Worm (Caenorhabditis elegans) whole organism, young adult: ENCODE measurements around the gene pkhm-2.

Experiments used
- B0019.2 ChIP-seq: fragments of 200-800 bp; sonication (Bioruptor generic); conservative IDR thresholded peaks from 2 replicates; pipeline ENCODE4 v1.3.6; 2022; ENCODE audit warnings: missing genetic modification reagents, missing genetic modification characterization, missing compliant biosample characterization
- B0336.3 ChIP-seq: fragments of 200-800 bp; sonication (Bioruptor generic); IDR thresholded peaks from 2 replicates; pipeline ENCODE4 v1.3.6; 2022; ENCODE audit warnings: missing genetic modification characterization, missing compliant biosample characterization
- C06A6.2 ChIP-seq: fragments of 200-800 bp; sonication (Bioruptor generic); conservative IDR thresholded peaks from 2 replicates; pipeline ENCODE4 v1.3.6; 2022; ENCODE audit warnings: missing genetic modification characterization, missing compliant biosample characterization
- F22D6.2 ChIP-seq: sonication (generic microtip); optimal IDR thresholded peaks from 2 replicates; lab custom pipeline; 2016; ENCODE audit warnings: mild to moderate bottlenecking, missing genetic modification characterization, missing compliant biosample characterization
- F23B12.7 ChIP-seq: sonication (generic microtip); optimal IDR thresholded peaks from 2 replicates; lab custom pipeline; 2017; ENCODE audit warnings: missing genetic modification characterization, mild to moderate bottlenecking, missing compliant biosample characterization, antibody characterized with exemption, moderate library complexity; ENCODE audit not compliant: insufficient read depth
- F37B4.10 ChIP-seq: fragments of 200-800 bp; sonication (Bioruptor generic); IDR thresholded peaks from 2 replicates; pipeline ENCODE4 v1.3.6; 2022; ENCODE audit warnings: missing genetic modification characterization, missing compliant biosample characterization
- F49E8.2 ChIP-seq: sonication (generic microtip); optimal IDR thresholded peaks from 3 replicates; lab custom pipeline; 2017; ENCODE audit warnings: missing genetic modification characterization, mild to moderate bottlenecking, missing compliant biosample characterization, antibody characterized with exemption, moderate library complexity; ENCODE audit not compliant: insufficient read depth
- F52B5.7 ChIP-seq: sonication (generic microtip); optimal IDR thresholded peaks from 2 replicates; lab custom pipeline; 2016; ENCODE audit warnings: mild to moderate bottlenecking, missing genetic modification characterization, missing compliant biosample characterization
- F55B11.4 ChIP-seq: sonication (generic microtip); optimal IDR thresholded peaks from 2 replicates; lab custom pipeline; 2016; ENCODE audit warnings: missing compliant biosample characterization, missing genetic modification characterization, borderline replicate concordance; ENCODE audit not compliant: insufficient read depth
- K12H6.12 ChIP-seq: fragments of 200-800 bp; sonication (Bioruptor generic); optimal IDR thresholded peaks from 2 replicates; lab custom pipeline; 2018; ENCODE audit warnings: mild to moderate bottlenecking, missing genetic modification characterization, missing compliant biosample characterization
- Y79H2A.3 ChIP-seq: fragments of 200-800 bp; sonication (Bioruptor generic); conservative IDR thresholded peaks from 2 replicates; pipeline ENCODE4 v1.3.6; 2022; ENCODE audit warnings: missing genetic modification reagents, missing genetic modification characterization, missing compliant biosample characterization
- Y95B8A.8 ChIP-seq: fragments of 200-800 bp; sonication (Bioruptor generic); IDR thresholded peaks from 2 replicates; pipeline ENCODE4 v1.3.6; 2022; ENCODE audit warnings: missing genetic modification reagents, missing genetic modification characterization, missing compliant biosample characterization
- aptf-2 ChIP-seq: fragments of 200-800 bp; sonication (Bioruptor generic); conservative IDR thresholded peaks from 2 replicates; pipeline ENCODE4 v1.3.6; 2022; ENCODE audit warnings: missing genetic modification reagents, missing genetic modification characterization, missing compliant biosample characterization
- atf-7 ChIP-seq: sonication (generic microtip); optimal IDR thresholded peaks from 2 replicates; lab custom pipeline; 2017; ENCODE audit warnings: mild to moderate bottlenecking, missing genetic modification characterization, missing compliant biosample characterization
- attf-3 ChIP-seq: fragments of 200-800 bp; sonication (Bioruptor generic); conservative IDR thresholded peaks from 2 replicates; pipeline ENCODE4 v1.3.6; 2022; ENCODE audit warnings: missing genetic modification reagents, missing genetic modification characterization, missing compliant biosample characterization
- bed-2 ChIP-seq: fragments of 200-800 bp; sonication (Bioruptor generic); IDR thresholded peaks from 2 replicates; pipeline ENCODE4 v1.3.6; 2022; ENCODE audit warnings: missing genetic modification reagents, missing genetic modification characterization, missing compliant biosample characterization
- cebp-1 ChIP-seq, 2 experiments: fragments of 200-800 bp in 1 of 2; sonication (Bioruptor generic) in 1 of 2; sonication (generic microtip) in 1 of 2; IDR thresholded peaks in 1 of 2; optimal IDR thresholded peaks in 1 of 2; 2 replicates each; pipeline versions ENCODE4 v1.3.6 to Lab custom; 2017 to 2022; ENCODE audit warnings: missing compliant biosample characterization in 2 of 2, missing genetic modification characterization in 2 of 2, mild to moderate bottlenecking in 1 of 2, missing genetic modification reagents in 1 of 2, moderate library complexity in 1 of 2
- cebp-2 ChIP-seq: fragments of 200-800 bp; sonication (Bioruptor generic); IDR thresholded peaks from 2 replicates; pipeline ENCODE4 v1.3.6; 2022; ENCODE audit warnings: missing genetic modification characterization, missing compliant biosample characterization
- ceh-27 ChIP-seq: fragments of 200-800 bp; sonication (Bioruptor generic); optimal IDR thresholded peaks from 2 replicates; lab custom pipeline; 2018; ENCODE audit warnings: mild to moderate bottlenecking, missing genetic modification characterization, moderate library complexity, missing compliant biosample characterization
- ceh-79 ChIP-seq: sonication (generic microtip); optimal IDR thresholded peaks from 2 replicates; lab custom pipeline; 2017; ENCODE audit warnings: mild to moderate bottlenecking, missing genetic modification characterization, missing compliant biosample characterization
- chd-7 ChIP-seq: sonication (generic microtip); optimal IDR thresholded peaks from 2 replicates; lab custom pipeline; 2016; ENCODE audit warnings: mild to moderate bottlenecking, missing genetic modification characterization, moderate library complexity, missing compliant biosample characterization
- die-1 ChIP-seq: sonication (generic microtip); optimal IDR thresholded peaks from 2 replicates; lab custom pipeline; 2016; ENCODE audit warnings: missing genotype, mild to moderate bottlenecking, missing genetic modification characterization, missing compliant biosample characterization
- egl-18 ChIP-seq: fragments of 200-800 bp; sonication (Bioruptor generic); IDR thresholded peaks from 2 replicates; pipeline ENCODE4 v1.3.6; 2022; ENCODE audit warnings: missing genetic modification reagents, missing genetic modification characterization, missing compliant biosample characterization
- ekl-4 ChIP-seq: fragments of 200-800 bp; sonication (Bioruptor generic); IDR thresholded peaks from 2 replicates; pipeline ENCODE4 v1.3.6; 2022; ENCODE audit warnings: missing genetic modification reagents, missing genetic modification characterization, missing compliant biosample characterization
- hmg-20 ChIP-seq: fragments of 200-800 bp; sonication (Bioruptor generic); IDR thresholded peaks from 2 replicates; pipeline ENCODE4 v1.3.6; 2022; ENCODE audit warnings: missing genetic modification reagents, missing genetic modification characterization, missing compliant biosample characterization
- let-526 ChIP-seq: fragments of 200-800 bp; sonication (Bioruptor generic); IDR thresholded peaks from 2 replicates; pipeline ENCODE4 v1.3.6; 2022; ENCODE audit warnings: missing genetic modification reagents, missing genetic modification characterization, missing compliant biosample characterization
- lin-35 ChIP-seq, 3 experiments: fragments of 150-350 bp in 2 of 3; sonication (generic microtip) in 1 of 3; optimal IDR thresholded peaks; 2 replicates each; lab custom pipeline; 2014 to 2018; ENCODE audit warnings: missing biosample characterization in 3 of 3, missing genetic modification characterization in 3 of 3, missing genetic modification reagents in 3 of 3
- lin-40 ChIP-seq: sonication (generic microtip); optimal IDR thresholded peaks from 2 replicates; lab custom pipeline; 2016; ENCODE audit warnings: missing genetic modification characterization, mild to moderate bottlenecking, missing compliant biosample characterization, missing genotype, missing genetic modification reagents
- lir-1 ChIP-seq: fragments of 200-800 bp; sonication (Bioruptor generic); conservative IDR thresholded peaks from 2 replicates; pipeline ENCODE4 v1.3.6; 2022; ENCODE audit warnings: missing genetic modification reagents, missing genetic modification characterization, missing compliant biosample characterization
- madf-10 ChIP-seq: sonication (generic microtip); optimal IDR thresholded peaks from 2 replicates; lab custom pipeline; 2016; ENCODE audit warnings: mild to moderate bottlenecking, missing genetic modification characterization, missing compliant biosample characterization
- madf-6 ChIP-seq: fragments of 200-800 bp; sonication (Bioruptor generic); IDR thresholded peaks from 2 replicates; pipeline ENCODE4 v1.3.6; 2022; ENCODE audit warnings: missing genetic modification reagents, missing genetic modification characterization, missing compliant biosample characterization
- mes-4 ChIP-seq: sonication (generic microtip); optimal IDR thresholded peaks from 2 replicates; lab custom pipeline; 2016; ENCODE audit warnings: missing genotype, missing genetic modification characterization, missing compliant biosample characterization
- nfya-1 ChIP-seq: sonication (generic microtip); optimal IDR thresholded peaks from 2 replicates; lab custom pipeline; 2017; ENCODE audit warnings: antibody characterized with exemption, missing compliant biosample characterization, missing genetic modification characterization, borderline replicate concordance; ENCODE audit not compliant: insufficient read depth
- nfyb-1 ChIP-seq: fragments of 200-800 bp; sonication (Bioruptor generic); IDR thresholded peaks from 2 replicates; pipeline ENCODE4 v1.3.6; 2022; ENCODE audit warnings: missing genetic modification reagents, missing genetic modification characterization, missing compliant biosample characterization
- nhr-27 ChIP-seq: fragments of 200-800 bp; sonication (Bioruptor generic); optimal IDR thresholded peaks from 2 replicates; lab custom pipeline; 2018; ENCODE audit warnings: mild to moderate bottlenecking, missing genetic modification characterization, moderate library complexity, missing compliant biosample characterization
- nhr-80 ChIP-seq: sonication (generic microtip); optimal IDR thresholded peaks from 2 replicates; lab custom pipeline; 2016; ENCODE audit warnings: missing genetic modification characterization, missing compliant biosample characterization
- rec-8 ChIP-seq, 2 experiments: sonication (generic microtip); optimal IDR thresholded peaks; 2 replicates each; lab custom pipeline; 2016; ENCODE audit warnings: mild to moderate bottlenecking in 2 of 2, missing genetic modification characterization in 2 of 2, missing genetic modification reagents in 2 of 2, missing genotype in 2 of 2, missing biosample characterization in 1 of 2, missing compliant biosample characterization in 1 of 2, moderate library complexity in 1 of 2
- sea-2 ChIP-seq: fragments of 200-800 bp; sonication (Bioruptor generic); IDR thresholded peaks from 2 replicates; pipeline ENCODE4 v1.3.6; 2022; ENCODE audit warnings: missing genetic modification characterization, missing compliant biosample characterization
- snpc-1.1 ChIP-seq: sonication (generic microtip); optimal IDR thresholded peaks from 2 replicates; lab custom pipeline; 2017; ENCODE audit warnings: missing genetic modification characterization, mild to moderate bottlenecking, missing compliant biosample characterization, antibody characterized with exemption, moderate library complexity, missing genotype, missing genetic modification reagents; ENCODE audit not compliant: insufficient read depth
- snpc-1.3 ChIP-seq: sonication (generic microtip); optimal IDR thresholded peaks from 2 replicates; lab custom pipeline; 2017; ENCODE audit warnings: missing genetic modification characterization, mild to moderate bottlenecking, missing compliant biosample characterization, antibody characterized with exemption, moderate library complexity, missing genotype, missing genetic modification reagents; ENCODE audit not compliant: insufficient read depth
- tbp1 ChIP-seq: fragments of 200-800 bp; sonication (Bioruptor generic); optimal IDR thresholded peaks from 2 replicates; lab custom pipeline; 2018; ENCODE audit warnings: mild to moderate bottlenecking, missing genetic modification characterization, missing compliant biosample characterization
- tbx-9 ChIP-seq: sonication (generic microtip); optimal IDR thresholded peaks from 2 replicates; lab custom pipeline; 2016; ENCODE audit warnings: borderline replicate concordance, missing genetic modification characterization, inconsistent platforms, missing compliant biosample characterization
- tlf-1 ChIP-seq: fragments of 200-800 bp; sonication (Bioruptor generic); optimal IDR thresholded peaks from 2 replicates; lab custom pipeline; 2018; ENCODE audit warnings: mild to moderate bottlenecking, missing genetic modification characterization, missing compliant biosample characterization
- zfh-2 ChIP-seq: fragments of 200-800 bp; sonication (Bioruptor generic); conservative IDR thresholded peaks from 2 replicates; pipeline ENCODE4 v1.3.6; 2022; ENCODE audit warnings: missing genetic modification reagents, missing genetic modification characterization, missing compliant biosample characterization
- ztf-3 ChIP-seq: fragments of 200-800 bp; sonication (Bioruptor generic); optimal IDR thresholded peaks from 2 replicates; lab custom pipeline; 2018; ENCODE audit warnings: mild to moderate bottlenecking, missing genetic modification characterization, missing compliant biosample characterization
- ztf-6 ChIP-seq: fragments of 200-800 bp; sonication (Bioruptor generic); IDR thresholded peaks from 2 replicates; pipeline ENCODE4 v1.3.6; 2022; ENCODE audit warnings: missing genetic modification reagents, missing genetic modification characterization, missing compliant biosample characterization

pkhm-2 gene

ce11 chrX:15181454-15181853 is at the start of gene pkhm-2:
pkhm-2 (minus strand) TSS chrX:15181465.
- TF ChIP-seq hmg-20 (0 out of 2 replicates have a peak, but pooled peaks have one; percentile 52), F23B12.7 (tag; lab: Kevin White, UChicago) (peak; percentile 69), bed-2 (GFP tag; lab: Robert Waterston, UW) (0 out of 2 replicates have a peak, but pooled peaks have one; percentile 15), lin-35 (GFP tag; optimal IDR thresholded peaks at IDR 0.05; lab: Kevin White, UChicago) (peak in 2 of 3 experiments; percentile 5 to 81), snpc-1.3 (tag; lab: Kevin White, UChicago) (no peak), mes-4 (tag; lab: Kevin White, UChicago) (no peak), nfya-1 (tag; lab: Kevin White, UChicago) (no peak), madf-10 (tag; lab: Kevin White, UChicago) (peak; percentile 31), Y95B8A.8 (GFP tag; lab: Robert Waterston, UW) (no peak), F49E8.2 (tag; lab: Kevin White, UChicago) (no peak), ekl-4 (peak; percentile 85), cebp-1 (GFP tag; IDR thresholded peaks at IDR 0.05; lab: Robert Waterston, UW) (peak; percentile 92), cebp-1 (tag; optimal IDR thresholded peaks at IDR 0.05; lab: Kevin White, UChicago) (peak; percentile 98), sea-2 (GFP tag; lab: Robert Waterston, UW) (no peak), madf-6 (GFP tag; lab: Robert Waterston, UW) (peak; percentile 50), K12H6.12 (tag; lab: Kevin White, UChicago) (peak; percentile 46), F52B5.7 (no peak), lin-40 (tag; lab: Kevin White, UChicago) (peak; percentile 93), ztf-6 (GFP tag; lab: Robert Waterston, UW) (no peak), tbx-9 (tag; lab: Kevin White, UChicago) (no peak), nhr-80 (tag; lab: Kevin White, UChicago) (peak; percentile 93), tbp1 (peak; percentile 57), F55B11.4 (tag; lab: Kevin White, UChicago) (no peak), ceh-79 (no peak), C06A6.2 (GFP tag; lab: Robert Waterston, UW) (peak; percentile 70; the same call in 1 of the 2 replicates), ceh-27 (GFP tag; lab: Kevin White, UChicago) (peak; percentile 88), nhr-27 (tag; lab: Kevin White, UChicago) (no peak), lir-1 (GFP tag; lab: Robert Waterston, UW) (peak; percentile 18; the same call in 1 of the 2 replicates), ztf-3 (peak; percentile 17), chd-7 (peak; percentile 75), F22D6.2 (peak; percentile 6), rec-8 (tag; optimal IDR thresholded peaks at IDR 0.05; lab: Kevin White, UChicago) (no peak), zfh-2 (GFP tag; lab: Robert Waterston, UW) (peak; percentile 97), egl-18 (GFP tag; lab: Robert Waterston, UW) (peak; percentile 88), snpc-1.1 (peak; percentile 40), cebp-2 (GFP tag; lab: Robert Waterston, UW) (0 out of 2 replicates have a peak, but pooled peaks have one; percentile 64), let-526 (GFP tag; lab: Robert Waterston, UW) (peak; percentile 69; the same call in 1 of the 2 replicates), attf-3 (GFP tag; lab: Robert Waterston, UW) (0 out of 2 replicates have a peak, but pooled peaks have one; percentile 50), Y79H2A.3 (no peak), aptf-2 (GFP tag; lab: Robert Waterston, UW) (no peak), F37B4.10 (GFP tag; lab: Robert Waterston, UW) (no peak), die-1 (tag; lab: Kevin White, UChicago) (no peak), B0336.3 (GFP tag; lab: Robert Waterston, UW) (peak; percentile 81), atf-7 (tag; lab: Kevin White, UChicago) (peak; percentile 68), nfyb-1 (GFP tag; lab: Robert Waterston, UW) (peak; percentile 86), B0019.2 (GFP tag; lab: Robert Waterston, UW) (no peak), tlf-1 (GFP tag; lab: Kevin White, UChicago) (peak; percentile 26)
